Worm (Caenorhabditis elegans): ENCODE results near the gene dld-1.
A peak's percentile ranks its signal among the peaks of the same experiment; 100 is the strongest.
"Not testable (repeated sequence)": the region's sequence is repeated elsewhere in the genome, so short reads cannot be mapped to it uniquely, and the experiment has no call there.

Gene dld-1

DNA sequence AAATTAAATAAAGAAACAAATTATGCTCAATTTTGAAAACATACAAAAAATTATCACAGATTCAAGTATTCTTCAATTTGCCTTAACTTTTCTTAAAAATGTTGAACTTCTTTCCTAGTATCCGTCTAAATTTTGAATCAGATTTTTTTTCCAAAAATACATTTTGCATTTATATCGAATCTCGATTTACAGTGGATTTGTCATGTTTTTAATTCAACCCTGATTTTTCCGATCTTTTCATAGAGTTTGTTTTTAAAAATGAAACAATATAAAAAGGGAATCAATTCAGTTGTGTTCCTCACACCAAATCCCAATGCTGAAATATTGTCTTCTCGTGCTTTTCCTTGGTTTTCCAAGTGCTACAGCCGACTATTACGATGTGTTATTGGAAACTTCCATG is 39.9 kb upstream of the dld-1 start, which contains the start of gene F55B11.3:
F55B11.3 (plus strand) TSS at position 301 of the 400 bp plus-strand sequence.
- TF ChIP-seq dmd-8 (GFP tag; IDR thresholded peaks at IDR 0.05): no peak
- TF ChIP-seq zip-11 (GFP tag; IDR thresholded peaks at IDR 0.05): no peak
- no peak for TF ChIP-seq lim-7 (GFP tag; IDR thresholded peaks at IDR 0.05)

DNA sequence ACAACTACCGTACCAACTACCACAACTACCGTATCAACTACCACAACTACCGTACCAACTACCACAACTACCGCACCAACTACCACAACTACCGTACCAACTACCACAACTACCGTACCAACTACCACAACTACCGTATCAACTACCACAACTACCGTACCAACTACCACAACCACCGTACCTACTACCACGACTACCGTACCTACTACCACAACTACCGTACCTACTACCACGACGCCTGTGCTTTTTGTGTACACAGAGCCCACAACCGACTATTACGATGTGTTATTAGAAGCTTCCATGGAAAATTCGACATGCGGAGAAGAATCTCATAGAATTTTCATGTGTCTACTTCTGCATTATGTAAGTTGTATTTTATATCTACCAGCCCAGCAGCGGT is 36.9 kb upstream of the dld-1 start, which contains the start of gene F55B11.5:
F55B11.5 (plus strand) TSS at position 301 of the 400 bp plus-strand sequence.
- TF ChIP-seq aly-2, rbr-2, attf-4 (tag; optimal IDR thresholded peaks at IDR 0.05): not testable (repeated sequence)

DNA sequence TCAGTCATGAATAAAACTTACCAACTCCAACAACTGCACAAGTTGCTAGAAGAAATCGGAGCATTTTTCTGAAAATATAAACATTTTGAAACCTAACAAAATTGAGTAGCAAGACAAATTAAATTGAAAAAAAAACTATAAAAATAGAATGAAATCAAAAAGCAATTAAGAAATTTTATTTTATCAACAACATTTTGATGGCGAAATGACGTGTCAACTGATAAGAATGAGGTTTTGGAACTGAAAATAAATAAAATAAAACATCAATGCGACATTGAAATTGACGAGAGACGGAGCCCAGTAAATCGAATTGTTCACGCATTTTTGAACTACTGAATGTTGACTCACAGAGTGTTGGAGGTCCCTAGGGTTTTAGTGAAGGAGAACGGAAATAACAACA is 33.5 kb upstream of the dld-1 start, which contains the start of gene F55B11.4:
F55B11.4 (minus strand) TSS at position 68 of the 400 bp plus-strand sequence.
- TF ChIP-seq egl-43 (GFP tag; IDR thresholded peaks at IDR 0.05): no peak
- TF ChIP-seq vab-7 (GFP tag; IDR thresholded peaks at IDR 0.05): no peak
- TF ChIP-seq zip-11 (GFP tag; IDR thresholded peaks at IDR 0.05): no peak
- no peak for TF ChIP-seq nhr-41 (GFP tag; IDR thresholded peaks at IDR 0.05)
- TF ChIP-seq lim-7 (GFP tag; IDR thresholded peaks at IDR 0.05): no peak
- no peak for TF ChIP-seq nhr-111 (GFP tag; optimal IDR thresholded peaks at IDR 0.05)
- no peak for TF ChIP-seq mes-2 (tag; optimal IDR thresholded peaks at IDR 0.05; ENCODE audit: poor library complexity, severe bottlenecking)
- no peak for TF ChIP-seq lin-15B (tag; optimal IDR thresholded peaks at IDR 0.05)
- peak; percentile 97 for TF ChIP-seq php-3 (GFP tag; IDR thresholded peaks at IDR 0.05)
- no peak for TF ChIP-seq T26A8.4 (GFP tag; IDR thresholded peaks at IDR 0.05)
- no peak for TF ChIP-seq ZK337.2 (GFP tag; IDR thresholded peaks at IDR 0.05)
- TF ChIP-seq nhr-6 (tag; optimal IDR thresholded peaks at IDR 0.05): no peak
- peak; percentile 69 for TF ChIP-seq pqm-1 (tag; optimal IDR thresholded peaks at IDR 0.05)
- no peak for TF ChIP-seq sdz-12 (GFP tag; optimal IDR thresholded peaks at IDR 0.05)
- TF ChIP-seq F37D6.2 (tag; optimal IDR thresholded peaks at IDR 0.05): no peak
- no peak for TF ChIP-seq hmg-1.1 (GFP tag; IDR thresholded peaks at IDR 0.05)
- TF ChIP-seq ceh-20 (GFP tag; IDR thresholded peaks at IDR 0.05): no peak
- TF ChIP-seq tra-1 (GFP tag; IDR thresholded peaks at IDR 0.05): no peak
- TF ChIP-seq nhr-10 (tag; optimal IDR thresholded peaks at IDR 0.05): no peak
- no peak for TF ChIP-seq ceh-82 (tag; optimal IDR thresholded peaks at IDR 0.05)
- no peak for TF ChIP-seq dmd-9 (GFP tag; IDR thresholded peaks at IDR 0.05)
- no peak for TF ChIP-seq set-16 (GFP tag; IDR thresholded peaks at IDR 0.05)
- TF ChIP-seq nhr-77 (tag; optimal IDR thresholded peaks at IDR 0.05): peak; percentile 6
- TF ChIP-seq Y105C5A.15 (GFP tag; IDR thresholded peaks at IDR 0.05): no peak
- TF ChIP-seq dmd-8 (GFP tag; IDR thresholded peaks at IDR 0.05): no peak
- TF ChIP-seq F26F4.8 (GFP tag; conservative IDR thresholded peaks at IDR 0.05): no peak
- TF ChIP-seq arid-1 (GFP tag; conservative IDR thresholded peaks at IDR 0.05): no peak
- no peak for TF ChIP-seq ceh-62 (tag; optimal IDR thresholded peaks at IDR 0.05)
- TF ChIP-seq ceh-44 (GFP tag; IDR thresholded peaks at IDR 0.05): no peak
- no peak for TF ChIP-seq zfp-3 (GFP tag; conservative IDR thresholded peaks at IDR 0.05)
- peak; percentile 36 for TF ChIP-seq nhr-28 (tag; optimal IDR thresholded peaks at IDR 0.05)
- TF ChIP-seq daf-16 (GFP tag; optimal IDR thresholded peaks at IDR 0.05): no peak
- TF ChIP-seq daf-16 (tag; optimal IDR thresholded peaks at IDR 0.05): peak; percentile 90
- peak; percentile 27 for TF ChIP-seq dve-1 (tag; optimal IDR thresholded peaks at IDR 0.05; ENCODE audit: insufficient read depth)
- TF ChIP-seq ceh-32 (tag; optimal IDR thresholded peaks at IDR 0.05; ENCODE audit: poor library complexity): no peak
- no peak for TF ChIP-seq ama-1 (optimal IDR thresholded peaks at IDR 0.05)
- no peak for TF ChIP-seq zip-2 (tag; optimal IDR thresholded peaks at IDR 0.05)
- no peak for TF ChIP-seq snpc-1.2 (GFP tag; IDR thresholded peaks at IDR 0.05)
- TF ChIP-seq zag-1 (tag; optimal IDR thresholded peaks at IDR 0.05): no peak
- TF ChIP-seq lin-13 (GFP tag; optimal IDR thresholded peaks at IDR 0.05): no peak
- TF ChIP-seq madf-9 (GFP tag; conservative IDR thresholded peaks at IDR 0.05): no peak
- no peak for TF ChIP-seq hif-1 (tag; optimal IDR thresholded peaks at IDR 0.05)
- TF ChIP-seq mxl-2 (GFP tag; conservative IDR thresholded peaks at IDR 0.05): no peak
- no peak for TF ChIP-seq attf-4 (tag; optimal IDR thresholded peaks at IDR 0.05)
- TF ChIP-seq fos-1 (tag; optimal IDR thresholded peaks at IDR 0.05): no peak
- TF ChIP-seq F10B5.3 (tag; optimal IDR thresholded peaks at IDR 0.05): no peak
